Fruit fly (Drosophila melanogaster): ENCODE results near the gene CG33159.

The CG33159 gene

dm6 chr3L:3222643-3223389 is 18.6 kb upstream of the CG33159 start, which contains the start of the genes RpL28 and eIF1 (continued):
- peak; percentile 82 for TF ChIP-seq Fer2 (tag; optimal IDR thresholded peaks at IDR 0.05)
- peak; percentile 74 for TF ChIP-seq CG14965 (GFP tag; optimal IDR thresholded peaks at IDR 0.05; ENCODE audit: borderline replicate concordance)
- peak; percentile 84 for TF ChIP-seq jumu (GFP tag; optimal IDR thresholded peaks at IDR 0.05)
- peak; percentile 90 for TF ChIP-seq wek (GFP tag; optimal IDR thresholded peaks at IDR 0.05)
- TF ChIP-seq H2.0 (GFP tag; IDR thresholded peaks at IDR 0.05): peak; percentile 77
- TF ChIP-seq vvl (GFP tag; IDR thresholded peaks at IDR 0.05): peak; percentile 91
- peak; percentile 93 for TF ChIP-seq CG33213 (GFP tag; optimal IDR thresholded peaks at IDR 0.05)
- TF ChIP-seq Neu2 (GFP tag; optimal IDR thresholded peaks at IDR 0.05; ENCODE audit: borderline replicate concordance): peak; percentile 22
- TF ChIP-seq Nf-YC (tag; optimal IDR thresholded peaks at IDR 0.05): peak; percentile 81
- peak; percentile 91 for TF ChIP-seq CG1647 (GFP tag; optimal IDR thresholded peaks at IDR 0.05)
- TF ChIP-seq dati (GFP tag; IDR thresholded peaks at IDR 0.05): peak; percentile 86
- peak; percentile 78 for TF ChIP-seq tup (GFP tag; optimal IDR thresholded peaks at IDR 0.05)
- peak; percentile 97 for TF ChIP-seq CG34376 (GFP tag; optimal IDR thresholded peaks at IDR 0.05)
- peak; percentile 94 for TF ChIP-seq CG3281 (GFP tag; optimal IDR thresholded peaks at IDR 0.05)
- TF ChIP-seq CG15011 (GFP tag; optimal IDR thresholded peaks at IDR 0.05): peak; percentile 93
- TF ChIP-seq ac (GFP tag; optimal IDR thresholded peaks at IDR 0.05): peak; percentile 88
- peak; percentile 91 for TF ChIP-seq slou (GFP tag; optimal IDR thresholded peaks at IDR 0.05)
- TF ChIP-seq p53 (GFP tag; optimal IDR thresholded peaks at IDR 0.05): peak; percentile 82
- TF ChIP-seq CG16779 (GFP tag; IDR thresholded peaks at IDR 0.05): peak; percentile 84
- no peak for TF ChIP-seq CG17568 (GFP tag; optimal IDR thresholded peaks at IDR 0.05)
- peak; percentile 97 for TF ChIP-seq CG9727 (GFP tag; optimal IDR thresholded peaks at IDR 0.05)
- peak; percentile 96 for TF ChIP-seq CG17361 (GFP tag; IDR thresholded peaks at IDR 0.05)
- peak; percentile 33; the same call in 1 of the 2 replicates for TF ChIP-seq CkIIα-i1 (GFP tag; IDR thresholded peaks at IDR 0.05)
- no peak for TF ChIP-seq jing (GFP tag; optimal IDR thresholded peaks at IDR 0.05)
- peak; percentile 100 for TF ChIP-seq CG13123 (GFP tag; optimal IDR thresholded peaks at IDR 0.05)
- peak; percentile 69; the same call in 2 of the 3 replicates for TF ChIP-seq CG34224 (GFP tag; IDR thresholded peaks at IDR 0.05; ENCODE audit: partially characterized antibody)
- TF ChIP-seq hth (optimal IDR thresholded peaks at IDR 0.05): no peak
- TF ChIP-seq Hey (tag; optimal IDR thresholded peaks at IDR 0.05): peak; percentile 91
- TF ChIP-seq sim (GFP tag; IDR thresholded peaks at IDR 0.05): peak; percentile 85
- TF ChIP-seq CG13894 (tag; optimal IDR thresholded peaks at IDR 0.05): peak; percentile 84
- no peak for TF ChIP-seq gem (tag; optimal IDR thresholded peaks at IDR 0.05)
- TF ChIP-seq CG12659 (GFP tag; optimal IDR thresholded peaks at IDR 0.05): peak; percentile 97
- peak; percentile 99 for TF ChIP-seq Ets97D (GFP tag; optimal IDR thresholded peaks at IDR 0.05)
- TF ChIP-seq Dip3 (GFP tag; optimal IDR thresholded peaks at IDR 0.05): peak; percentile 91
- no peak for TF ChIP-seq D (optimal IDR thresholded peaks at IDR 0.05)
- peak; percentile 90 for TF ChIP-seq D (GFP tag; optimal IDR thresholded peaks at IDR 0.05)
- peak; percentile 85 for TF ChIP-seq pzg (GFP tag; optimal IDR thresholded peaks at IDR 0.05)
- peak; percentile 89 for TF ChIP-seq CG13624 (GFP tag; optimal IDR thresholded peaks at IDR 0.05)
- TF ChIP-seq fd102C (GFP tag; optimal IDR thresholded peaks at IDR 0.05): peak; percentile 80
- peak; percentile 94 for TF ChIP-seq Sin3A (optimal IDR thresholded peaks at IDR 0.05)
- TF ChIP-seq trem (tag; optimal IDR thresholded peaks at IDR 0.05): peak; percentile 99
- TF ChIP-seq CG6791 (GFP tag; IDR thresholded peaks at IDR 0.05; ENCODE audit: partially characterized antibody): peak; percentile 70; the same call in 2 of the 3 replicates
- TF ChIP-seq CG11695 (GFP tag; IDR thresholded peaks at IDR 0.05): peak; percentile 63; the same call in 2 of the 3 replicates
- TF ChIP-seq tx (GFP tag; optimal IDR thresholded peaks at IDR 0.05): peak; percentile 69
- peak; percentile 96 for TF ChIP-seq chm (GFP tag; IDR thresholded peaks at IDR 0.05)
- TF ChIP-seq CG18011 (GFP tag; optimal IDR thresholded peaks at IDR 0.05): peak; percentile 83
- peak; percentile 99 for TF ChIP-seq HLHmδ (GFP tag; optimal IDR thresholded peaks at IDR 0.05)
- peak; percentile 91 for TF ChIP-seq CG17328 (GFP tag; IDR thresholded peaks at IDR 0.05)
- TF ChIP-seq zen2 (GFP tag; IDR thresholded peaks at IDR 0.05; ENCODE audit: partially characterized antibody): peak; percentile 47; the same call in 2 of the 3 replicates
